Fruit fly (Drosophila melanogaster) whole organism, embryonic: ENCODE measurements around the gene Adh.
A peak's percentile ranks its signal among the peaks of the same experiment; 100 is the strongest.

Experiments
- Abd-B ChIP-seq: fragments of 200-800 bp; sonication (Bioruptor generic); optimal IDR thresholded peaks from 2 replicates; lab custom pipeline; 2018; ENCODE audit warnings: missing biosample characterization, mild to moderate bottlenecking, missing genetic modification characterization, moderate library complexity
- Blimp-1 ChIP-seq: fragments of 200-800 bp; sonication (Bioruptor generic); optimal IDR thresholded peaks from 3 replicates; lab custom pipeline; 2018; ENCODE audit warnings: missing biosample characterization, missing genetic modification characterization, mild to moderate bottlenecking, moderate library complexity, missing genetic modification reagents
- CG10654 ChIP-seq: fragments of 200-800 bp; sonication (Bioruptor generic); optimal IDR thresholded peaks from 2 replicates; lab custom pipeline; 2016; ENCODE audit warnings: missing biosample characterization, missing genetic modification characterization
- CG10979 ChIP-seq: fragments of 200-800 bp; sonication (Bioruptor generic); optimal IDR thresholded peaks from 2 replicates; lab custom pipeline; 2018; ENCODE audit warnings: missing biosample characterization, mild to moderate bottlenecking, missing genetic modification characterization, moderate library complexity
- CG11456 ChIP-seq: fragments of 200-800 bp; sonication (Bioruptor generic); IDR thresholded peaks from 3 replicates; pipeline ENCODE4 v1.3.6; 2022; ENCODE audit warnings: missing biosample characterization, missing genetic modification characterization
- CG11504 ChIP-seq: fragments of 200-800 bp; sonication (Bioruptor generic); optimal IDR thresholded peaks from 3 replicates; lab custom pipeline; 2019; ENCODE audit warnings: missing biosample characterization, mild to moderate bottlenecking, missing genetic modification characterization, moderate library complexity
- CG13775 ChIP-seq: fragments of 200-800 bp; sonication (Bioruptor generic); optimal IDR thresholded peaks from 3 replicates; lab custom pipeline; 2017; ENCODE audit warnings: missing biosample characterization, mild to moderate bottlenecking, missing genetic modification characterization
- CG13894 ChIP-seq: fragments of 200-800 bp; sonication (Bioruptor generic); optimal IDR thresholded peaks from 3 replicates; lab custom pipeline; 2018; ENCODE audit warnings: missing biosample characterization, mild to moderate bottlenecking, missing genetic modification characterization, moderate library complexity
- CG16779 ChIP-seq: fragments of 200-800 bp; sonication (Bioruptor generic); IDR thresholded peaks from 2 replicates; pipeline ENCODE4 v1.3.6; 2022; ENCODE audit warnings: missing biosample characterization, missing genetic modification characterization
- CG17328 ChIP-seq: fragments of 200-800 bp; sonication (Bioruptor generic); IDR thresholded peaks from 2 replicates; pipeline ENCODE4 v1.3.6; 2022; ENCODE audit warnings: missing biosample characterization, missing genetic modification characterization
- CG17361 ChIP-seq: fragments of 200-800 bp; sonication (Bioruptor generic); IDR thresholded peaks from 3 replicates; pipeline ENCODE4 v1.3.6; 2022; ENCODE audit warnings: missing biosample characterization, missing genetic modification characterization
- CG18599 ChIP-seq: fragments of 200-800 bp; sonication (Bioruptor generic); optimal IDR thresholded peaks from 3 replicates; lab custom pipeline; 2017; ENCODE audit warnings: missing biosample characterization, missing genetic modification characterization, mild to moderate bottlenecking, moderate library complexity, missing genetic modification reagents
- CG31441 ChIP-seq: fragments of 200-800 bp; sonication (Bioruptor generic); IDR thresholded peaks from 2 replicates; pipeline ENCODE4 v1.3.6; 2022; ENCODE audit warnings: missing biosample characterization, missing genetic modification characterization
- CG32772 ChIP-seq: fragments of 200-800 bp; sonication (Bioruptor generic); IDR thresholded peaks from 2 replicates; pipeline ENCODE4 v1.3.6; 2022; ENCODE audit warnings: missing biosample characterization, missing genetic modification characterization
- CG6689 ChIP-seq: fragments of 200-800 bp; sonication (Bioruptor generic); IDR thresholded peaks from 2 replicates; pipeline ENCODE4 v1.3.6; 2022; ENCODE audit warnings: missing biosample characterization, missing genetic modification characterization
- CG7556 ChIP-seq: fragments of 200-800 bp; sonication (Bioruptor generic); optimal IDR thresholded peaks from 2 replicates; lab custom pipeline; 2017; ENCODE audit warnings: missing biosample characterization, mild to moderate bottlenecking, missing genetic modification characterization
- Deaf1 ChIP-seq: fragments of 200-800 bp; optimal IDR thresholded peaks from 3 replicates; lab custom pipeline; 2019; ENCODE audit warnings: missing biosample characterization, mild to moderate bottlenecking, missing genetic modification characterization, moderate library complexity
- Dfd ChIP-seq, 2 experiments: fragments of >200 bp; optimal IDR thresholded peaks; 2 replicates each; lab custom pipeline; 2017; ENCODE audit warnings: missing biosample characterization in 2 of 2, missing genetic modification characterization in 2 of 2
- Fer2 ChIP-seq: fragments of 200-800 bp; sonication (Bioruptor generic); optimal IDR thresholded peaks from 2 replicates; lab custom pipeline; 2018; ENCODE audit warnings: missing biosample characterization, mild to moderate bottlenecking, missing genetic modification characterization, moderate library complexity
- Hand ChIP-seq: fragments of 200-800 bp; sonication (Bioruptor generic); optimal IDR thresholded peaks from 2 replicates; lab custom pipeline; 2017; ENCODE audit warnings: mild to moderate bottlenecking, missing biosample characterization, missing genetic modification reagents, missing genetic modification characterization
- Hr51 ChIP-seq, 2 experiments: fragments of 200-800 bp; sonication (Bioruptor generic); optimal IDR thresholded peaks; 2 replicates in 1 of 2; 3 replicates in 1 of 2; lab custom pipeline; 2016 to 2018; ENCODE audit warnings: missing biosample characterization in 2 of 2, missing genetic modification characterization in 2 of 2, mild to moderate bottlenecking in 1 of 2, moderate library complexity in 1 of 2
- MESR4 ChIP-seq: fragments of 200-800 bp; sonication (Bioruptor generic); optimal IDR thresholded peaks from 2 replicates; lab custom pipeline; 2018; ENCODE audit warnings: missing biosample characterization, mild to moderate bottlenecking, missing genetic modification characterization, moderate library complexity
- Oli ChIP-seq: fragments of 200-800 bp; sonication (Bioruptor generic); optimal IDR thresholded peaks from 2 replicates; lab custom pipeline; 2018; ENCODE audit warnings: missing biosample characterization, mild to moderate bottlenecking, missing genetic modification characterization, moderate library complexity
- Spps ChIP-seq: fragments of 200-800 bp; sonication (Bioruptor generic); optimal IDR thresholded peaks from 2 replicates; lab custom pipeline; 2018; ENCODE audit warnings: missing biosample characterization, mild to moderate bottlenecking, missing genetic modification characterization
- TFAM ChIP-seq: fragments of 200-800 bp; sonication (Bioruptor generic); optimal IDR thresholded peaks from 2 replicates; lab custom pipeline; 2017; ENCODE audit warnings: missing biosample characterization, missing genetic modification characterization, inconsistent platforms
- Xrp1 ChIP-seq: fragments of 200-800 bp; sonication (Bioruptor generic); IDR thresholded peaks from 2 replicates; pipeline ENCODE4 v1.3.6; 2022; ENCODE audit warnings: missing biosample characterization, missing genetic modification characterization
- bcd ChIP-seq: fragments of 200-800 bp; sonication (Bioruptor generic); optimal IDR thresholded peaks from 2 replicates; lab custom pipeline; 2017; ENCODE audit warnings: missing biosample characterization, mild to moderate bottlenecking, missing genetic modification characterization
- dmrt11E ChIP-seq: fragments of 200-800 bp; sonication (Bioruptor generic); optimal IDR thresholded peaks from 3 replicates; lab custom pipeline; 2018; ENCODE audit warnings: missing biosample characterization, mild to moderate bottlenecking, missing genetic modification characterization, moderate library complexity
- dmrt99B ChIP-seq: fragments of 200-800 bp; sonication (Bioruptor generic); optimal IDR thresholded peaks from 2 replicates; lab custom pipeline; 2018; ENCODE audit warnings: missing biosample characterization, mild to moderate bottlenecking, missing genetic modification characterization, moderate library complexity
- dpn ChIP-seq, 2 experiments: fragments of 200-800 bp; sonication (Bioruptor generic); optimal IDR thresholded peaks; 3 replicates each; lab custom pipeline; 2016; ENCODE audit warnings: missing biosample characterization in 2 of 2, missing genetic modification characterization in 2 of 2
- esg ChIP-seq: fragments of 200-800 bp; sonication (Bioruptor generic); conservative IDR thresholded peaks from 2 replicates; pipeline ENCODE4 v1.3.6; 2022; ENCODE audit warnings: missing biosample characterization, missing genetic modification characterization
- grau ChIP-seq: fragments of 200-800 bp; optimal IDR thresholded peaks from 3 replicates; lab custom pipeline; 2019; ENCODE audit warnings: missing biosample characterization, mild to moderate bottlenecking, missing genetic modification characterization, moderate library complexity
- gsb-n ChIP-seq: fragments of 200-800 bp; sonication (Bioruptor generic); optimal IDR thresholded peaks from 3 replicates; lab custom pipeline; 2018; ENCODE audit warnings: missing biosample characterization, mild to moderate bottlenecking, missing genetic modification characterization
- lola ChIP-seq, 3 experiments: fragments of >200 bp in 2 of 3; fragments of 200-800 bp in 1 of 3; sonication (Bioruptor generic) in 1 of 3; optimal IDR thresholded peaks; 2 replicates each; lab custom pipeline; 2017 to 2019; ENCODE audit warnings: missing biosample characterization in 3 of 3, missing genetic modification characterization in 3 of 3, mild to moderate bottlenecking in 1 of 3, moderate library complexity in 1 of 3
- maf-S ChIP-seq: fragments of 200-800 bp; sonication (Bioruptor generic); optimal IDR thresholded peaks from 2 replicates; lab custom pipeline; 2016; ENCODE audit warnings: missing biosample characterization, missing genetic modification characterization
- nmo ChIP-seq: fragments of 200-800 bp; sonication (Bioruptor generic); optimal IDR thresholded peaks from 2 replicates; lab custom pipeline; 2018; ENCODE audit warnings: missing biosample characterization, mild to moderate bottlenecking, missing genetic modification characterization, moderate library complexity
- phol ChIP-seq: fragments of 200-800 bp; sonication (Bioruptor generic); optimal IDR thresholded peaks from 3 replicates; lab custom pipeline; 2018; ENCODE audit warnings: missing biosample characterization, mild to moderate bottlenecking, missing genetic modification characterization, moderate library complexity
- prd ChIP-seq, 3 experiments: fragments of >200 bp in 2 of 3; fragments of 200-800 bp in 1 of 3; sonication (Bioruptor generic) in 1 of 3; optimal IDR thresholded peaks in 2 of 3; IDR thresholded peaks in 1 of 3; 2 replicates in 2 of 3; 3 replicates in 1 of 3; pipeline versions ENCODE4 v1.3.6 to Lab custom; 2017 to 2022; ENCODE audit warnings: missing biosample characterization in 1 of 3, missing genetic modification characterization in 1 of 3
- row ChIP-seq: fragments of 200-800 bp; sonication (Bioruptor generic); IDR thresholded peaks from 3 replicates; pipeline ENCODE4 v1.3.6; 2022; ENCODE audit warnings: missing biosample characterization, missing genetic modification characterization
- sisA ChIP-seq: fragments of 200-800 bp; sonication (Bioruptor generic); IDR thresholded peaks from 2 replicates; pipeline ENCODE4 v1.3.6; 2022; ENCODE audit warnings: missing biosample characterization, missing genetic modification characterization
- slbo ChIP-seq: fragments of 200-800 bp; sonication (Bioruptor generic); IDR thresholded peaks from 2 replicates; pipeline ENCODE4 v1.3.6; 2022; ENCODE audit warnings: missing biosample characterization, missing genetic modification characterization
- slou ChIP-seq: fragments of 200-800 bp; sonication (Bioruptor generic); optimal IDR thresholded peaks from 3 replicates; lab custom pipeline; 2016; ENCODE audit warnings: missing biosample characterization, missing genetic modification characterization
- tap ChIP-seq: fragments of 200-800 bp; optimal IDR thresholded peaks from 3 replicates; lab custom pipeline; 2019; ENCODE audit warnings: missing biosample characterization, mild to moderate bottlenecking, missing genetic modification characterization, moderate library complexity
- tio ChIP-seq: fragments of 200-800 bp; sonication (Bioruptor generic); optimal IDR thresholded peaks from 2 replicates; lab custom pipeline; 2017; ENCODE audit warnings: missing biosample characterization, missing genetic modification characterization, inconsistent platforms
- unpg ChIP-seq: fragments of 200-800 bp; sonication (Bioruptor generic); optimal IDR thresholded peaks from 3 replicates; lab custom pipeline; 2018; ENCODE audit warnings: missing biosample characterization, mild to moderate bottlenecking, missing genetic modification characterization, moderate library complexity
- zen2 ChIP-seq: fragments of 200-800 bp; sonication (Bioruptor generic); IDR thresholded peaks from 3 replicates; pipeline ENCODE4 v1.3.6; 2022; ENCODE audit warnings: missing biosample characterization, missing genetic modification characterization; ENCODE audit not compliant: partially characterized antibody

Gene Adh

dm6 chr2L:14586714-14587481 lies 28.5 kb upstream of the Adh start (continued):
- no peak for TF ChIP-seq MESR4 (GFP tag; lab: Kevin White, UChicago)
- TF ChIP-seq grau (tag; lab: Kevin White, UChicago), result peak; percentile 38
- peak; percentile 7 for TF ChIP-seq Hand (GFP tag; lab: Kevin White, UChicago)
- peak; percentile 45; the same call in 2 of the 3 replicates for TF ChIP-seq row (GFP tag; lab: Robert Waterston, UW)
- TF ChIP-seq CG13894, result no peak
- no peak for TF ChIP-seq maf-S (GFP tag; lab: Kevin White, UChicago)
- no peak for TF ChIP-seq TFAM (GFP tag; lab: Kevin White, UChicago)
- TF ChIP-seq Abd-B (GFP tag; lab: Kevin White, UChicago), result no peak
- TF ChIP-seq CG16779 (GFP tag; lab: Robert Waterston, UW), result no peak
- TF ChIP-seq CG32772 (GFP tag; lab: Robert Waterston, UW), result 0 out of 2 replicates have a peak, but pooled peaks have one; percentile 14
- peak; percentile 30; the same call in 1 of the 2 replicates for TF ChIP-seq slbo (GFP tag; lab: Robert Waterston, UW)
- peak in 1 of 3 experiments; percentile 27 for TF ChIP-seq lola (GFP tag; optimal IDR thresholded peaks at IDR 0.05; lab: Kevin White, UChicago)
- peak; percentile 45; the same call in 1 of the 2 replicates for TF ChIP-seq Xrp1 (GFP tag; lab: Robert Waterston, UW)
- no peak for TF ChIP-seq Spps
- 0 out of 2 replicates have a peak, but pooled peaks have one; percentile 16 for TF ChIP-seq CG17328 (GFP tag; lab: Robert Waterston, UW)
- peak; percentile 54 for TF ChIP-seq dmrt11E
- peak; percentile 10 for TF ChIP-seq slou (GFP tag; lab: Kevin White, UChicago)
- TF ChIP-seq CG17361, result 0 out of 3 replicates have a peak, but pooled peaks have one; percentile 32
- peak; percentile 42 for TF ChIP-seq CG10979 (tag; lab: Kevin White, UChicago)
- TF ChIP-seq phol, result peak; percentile 21
- TF ChIP-seq Deaf1 (tag; lab: Kevin White, UChicago), result peak; percentile 5
- no peak for TF ChIP-seq Fer2 (tag; lab: Kevin White, UChicago)
- peak in 1 of 2 experiments; percentile 52 for TF ChIP-seq Hr51 (GFP tag; optimal IDR thresholded peaks at IDR 0.05; lab: Kevin White, UChicago)
- peak; percentile 43 for TF ChIP-seq gsb-n
- TF ChIP-seq tap (tag; lab: Kevin White, UChicago), result peak; percentile 20
- peak; percentile 51 for TF ChIP-seq CG7556
- TF ChIP-seq bcd, result peak; percentile 2
- peak; percentile 32; the same call in 1 of the 2 replicates for TF ChIP-seq CG31441 (GFP tag; lab: Robert Waterston, UW)
- peak; percentile 34 for TF ChIP-seq unpg
- 0 out of 2 replicates have a peak, but pooled peaks have one; percentile 13 for TF ChIP-seq CG6689 (GFP tag; lab: Robert Waterston, UW)
- peak; percentile 35 for TF ChIP-seq Blimp-1 (GFP tag; lab: Kevin White, UChicago)
- TF ChIP-seq prd (optimal IDR thresholded peaks at IDR 0.05; lab: Kevin White, UChicago), result no peak
- peak; percentile 47; the same call in 2 of the 3 replicates for TF ChIP-seq prd (GFP tag; IDR thresholded peaks at IDR 0.05; lab: Robert Waterston, UW)
- no peak for TF ChIP-seq sisA
- peak; percentile 52 for TF ChIP-seq CG11504 (tag; lab: Kevin White, UChicago)
- peak; percentile 29 for TF ChIP-seq Oli (tag; lab: Kevin White, UChicago)
- peak; percentile 2 for TF ChIP-seq nmo
- TF ChIP-seq CG18599 (GFP tag; lab: Kevin White, UChicago), result peak; percentile 35
- TF ChIP-seq CG13775 (GFP tag; lab: Kevin White, UChicago), result peak; percentile 97
- peak; percentile 45 for TF ChIP-seq dmrt99B
- TF ChIP-seq CG11456 (GFP tag; lab: Robert Waterston, UW), result no peak
- TF ChIP-seq tio (GFP tag; lab: Kevin White, UChicago), result peak; percentile 6
- 0 out of 3 replicates have a peak, but pooled peaks have one; percentile 24 for TF ChIP-seq zen2 (GFP tag; lab: Robert Waterston, UW)
- TF ChIP-seq esg (GFP tag; lab: Robert Waterston, UW), result no peak
- no peak for TF ChIP-seq CG10654 (GFP tag; lab: Kevin White, UChicago)
- TF ChIP-seq Dfd (GFP tag; optimal IDR thresholded peaks at IDR 0.05; lab: Kevin White, UChicago), result no peak
- TF ChIP-seq dpn (GFP tag; optimal IDR thresholded peaks at IDR 0.05; lab: Kevin White, UChicago), result peak in 1 of 2 experiments; percentile 5
